Worm (Caenorhabditis elegans) whole organism, L4 larva: ENCODE data around the gene nfya-1.

Experiments used
- F26F4.8 ChIP-seq: fragments of 200-800 bp; sonication (Bioruptor generic); conservative IDR thresholded peaks from 2 replicates; pipeline ENCODE4 v1.3.6; 2022; ENCODE audit warnings: missing genetic modification characterization, missing compliant biosample characterization
- F49E8.2 ChIP-seq: sonication (generic microtip); optimal IDR thresholded peaks from 2 replicates; lab custom pipeline; 2016; ENCODE audit warnings: missing compliant biosample characterization, mild to moderate bottlenecking, missing genetic modification characterization, borderline replicate concordance
- T20F7.1 ChIP-seq: fragments of 200-800 bp; sonication (Bioruptor generic); optimal IDR thresholded peaks from 2 replicates; lab custom pipeline; 2018; ENCODE audit warnings: mild to moderate bottlenecking, missing genetic modification characterization, missing compliant biosample characterization
- T26A8.4 ChIP-seq: fragments of 200-800 bp; sonication (Bioruptor generic); IDR thresholded peaks from 2 replicates; pipeline ENCODE4 v1.3.6; 2022; ENCODE audit warnings: missing genetic modification characterization, missing compliant biosample characterization
- Y105C5A.15 ChIP-seq: fragments of 200-800 bp; sonication (Bioruptor generic); IDR thresholded peaks from 2 replicates; pipeline ENCODE4 v1.3.6; 2022; ENCODE audit warnings: missing genetic modification characterization, missing compliant biosample characterization
- Y5F2A.4 ChIP-seq: fragments of 200-800 bp; sonication (Bioruptor generic); optimal IDR thresholded peaks from 2 replicates; lab custom pipeline; 2018; ENCODE audit warnings: mild to moderate bottlenecking, missing genetic modification characterization, missing compliant biosample characterization
- ama-1 ChIP-seq: fragments of 150-350 bp; optimal IDR thresholded peaks from 2 replicates; lab custom pipeline; 2014; ENCODE audit warnings: inconsistent platforms, mixed read lengths
- arid-1 ChIP-seq: fragments of 200-800 bp; sonication (Bioruptor generic); conservative IDR thresholded peaks from 2 replicates; pipeline ENCODE4 v1.3.6; 2022; ENCODE audit warnings: missing genetic modification reagents, missing genetic modification characterization, missing compliant biosample characterization
- attf-4 ChIP-seq: sonication (generic microtip); optimal IDR thresholded peaks from 3 replicates; lab custom pipeline; 2017; ENCODE audit warnings: missing biosample characterization, missing genetic modification characterization
- ceh-20 ChIP-seq: fragments of 200-800 bp; sonication (Bioruptor generic); IDR thresholded peaks from 2 replicates; pipeline ENCODE4 v1.3.6; 2022; ENCODE audit warnings: missing genetic modification reagents, missing genetic modification characterization, missing compliant biosample characterization
- ceh-44 ChIP-seq: fragments of 200-800 bp; sonication (Bioruptor generic); IDR thresholded peaks from 2 replicates; pipeline ENCODE4 v1.3.6; 2022; ENCODE audit warnings: missing genetic modification reagents, missing genetic modification characterization, missing compliant biosample characterization
- ceh-62 ChIP-seq: sonication (generic microtip); optimal IDR thresholded peaks from 2 replicates; lab custom pipeline; 2017; ENCODE audit warnings: missing biosample characterization, missing genetic modification characterization
- ces-1 ChIP-seq: fragments of 150-350 bp; sonication (generic microtip); optimal IDR thresholded peaks from 4 replicates; lab custom pipeline; 2014; ENCODE audit warnings: missing biosample characterization, missing genetic modification reagents, missing genetic modification characterization
- daf-16 ChIP-seq, 3 experiments: sonication (generic microtip); optimal IDR thresholded peaks; 2 replicates each; lab custom pipeline; 2016 to 2017; ENCODE audit warnings: missing genetic modification characterization in 3 of 3, missing genetic modification reagents in 3 of 3, mild to moderate bottlenecking in 2 of 3, missing compliant biosample characterization in 2 of 3, missing biosample characterization in 1 of 3, moderate library complexity in 1 of 3
- daf-19 ChIP-seq: fragments of 200-800 bp; sonication (Bioruptor generic); conservative IDR thresholded peaks from 2 replicates; pipeline ENCODE4 v1.3.6; 2022; ENCODE audit warnings: missing genetic modification characterization, missing compliant biosample characterization
- dmd-6 ChIP-seq: fragments of 200-800 bp; sonication (Bioruptor generic); IDR thresholded peaks from 2 replicates; pipeline ENCODE4 v1.3.6; 2022; ENCODE audit warnings: missing genetic modification reagents, missing genetic modification characterization, missing compliant biosample characterization
- dmd-9 ChIP-seq: fragments of 200-800 bp; sonication (Bioruptor generic); IDR thresholded peaks from 2 replicates; pipeline ENCODE4 v1.3.6; 2022; ENCODE audit warnings: missing genetic modification reagents, missing genetic modification characterization, missing compliant biosample characterization
- dve-1 ChIP-seq: sonication (generic microtip); optimal IDR thresholded peaks from 2 replicates; lab custom pipeline; 2017; ENCODE audit warnings: antibody characterized with exemption, mild to moderate bottlenecking, missing genetic modification characterization, missing compliant biosample characterization; ENCODE audit not compliant: insufficient read depth
- egl-43 ChIP-seq: fragments of 200-800 bp; sonication (Bioruptor generic); IDR thresholded peaks from 2 replicates; pipeline ENCODE4 v1.3.6; 2022; ENCODE audit warnings: missing genetic modification reagents, missing genetic modification characterization, missing compliant biosample characterization
- hlh-11 ChIP-seq: fragments of 200-800 bp; sonication (Bioruptor generic); optimal IDR thresholded peaks from 2 replicates; lab custom pipeline; 2018; ENCODE audit warnings: mild to moderate bottlenecking, missing genetic modification characterization, missing compliant biosample characterization
- lin-39 ChIP-seq: fragments of 150-350 bp; optimal IDR thresholded peaks from 2 replicates; lab custom pipeline; 2014; ENCODE audit warnings: missing biosample characterization, missing genetic modification reagents, missing genetic modification characterization
- lsy-2 ChIP-seq, 2 experiments: fragments of 150-350 bp in 1 of 2; sonication (generic microtip) in 1 of 2; optimal IDR thresholded peaks; 2 replicates each; lab custom pipeline; 2014 to 2017; ENCODE audit warnings: missing biosample characterization in 2 of 2, missing genetic modification characterization in 2 of 2
- madf-9 ChIP-seq: fragments of 200-800 bp; sonication (Bioruptor generic); conservative IDR thresholded peaks from 2 replicates; pipeline ENCODE4 v1.3.6; 2022; ENCODE audit warnings: missing genetic modification reagents, missing genetic modification characterization, missing compliant biosample characterization
- mdl-1 ChIP-seq, 2 experiments: fragments of 150-350 bp in 1 of 2; sonication (generic microtip) in 1 of 2; optimal IDR thresholded peaks; 2 replicates each; lab custom pipeline; 2014 to 2017; ENCODE audit warnings: missing biosample characterization in 2 of 2, missing genetic modification characterization in 2 of 2
- mes-2 ChIP-seq: sonication (generic microtip); optimal IDR thresholded peaks from 2 replicates; lab custom pipeline; 2016; ENCODE audit warnings: missing genotype, mild to moderate bottlenecking, missing genetic modification characterization, missing compliant biosample characterization; ENCODE audit not compliant: poor library complexity, severe bottlenecking
- nhr-11 ChIP-seq: fragments of 150-350 bp; optimal IDR thresholded peaks from 2 replicates; lab custom pipeline; 2014; ENCODE audit warnings: missing biosample characterization, missing genetic modification characterization
- nhr-237 ChIP-seq: sonication (generic microtip); optimal IDR thresholded peaks from 2 replicates; lab custom pipeline; 2017; ENCODE audit warnings: missing biosample characterization, missing genetic modification characterization
- nhr-25 ChIP-seq: sonication (generic microtip); optimal IDR thresholded peaks from 2 replicates; lab custom pipeline; 2017; ENCODE audit warnings: missing genetic modification characterization, mild to moderate bottlenecking, missing compliant biosample characterization, antibody characterized with exemption, moderate library complexity, borderline replicate concordance; ENCODE audit not compliant: insufficient read depth
- nhr-41 ChIP-seq: fragments of 200-800 bp; sonication (Bioruptor generic); IDR thresholded peaks from 2 replicates; pipeline ENCODE4 v1.3.6; 2022; ENCODE audit warnings: missing genetic modification reagents, missing genetic modification characterization, missing compliant biosample characterization
- nhr-42 ChIP-seq: fragments of 200-800 bp; sonication (Bioruptor generic); IDR thresholded peaks from 2 replicates; pipeline ENCODE4 v1.3.6; 2022; ENCODE audit warnings: missing genetic modification characterization, missing compliant biosample characterization
- nhr-48 ChIP-seq: sonication (generic microtip); optimal IDR thresholded peaks from 2 replicates; lab custom pipeline; 2016; ENCODE audit warnings: mild to moderate bottlenecking, missing genetic modification characterization, missing compliant biosample characterization
- nhr-6 ChIP-seq: fragments of 150-350 bp; optimal IDR thresholded peaks from 2 replicates; lab custom pipeline; 2014; ENCODE audit warnings: missing biosample characterization, missing genetic modification characterization
- nhr-76 ChIP-seq: fragments of 150-350 bp; optimal IDR thresholded peaks from 2 replicates; lab custom pipeline; 2014; ENCODE audit warnings: missing biosample characterization, missing genetic modification characterization
- pha-4 ChIP-seq, 2 experiments: fragments of 150-350 bp in 1 of 2; fragments of 200-800 bp in 1 of 2; sonication (Bioruptor generic) in 1 of 2; IDR thresholded peaks in 1 of 2; optimal IDR thresholded peaks in 1 of 2; 2 replicates each; pipeline versions ENCODE4 v1.3.6 to Lab custom; 2014 to 2022; ENCODE audit warnings: missing genetic modification characterization in 2 of 2, missing genetic modification reagents in 2 of 2, missing biosample characterization in 1 of 2, missing compliant biosample characterization in 1 of 2
- php-3 ChIP-seq: fragments of 200-800 bp; sonication (Bioruptor generic); IDR thresholded peaks from 2 replicates; pipeline ENCODE4 v1.3.6; 2022; ENCODE audit warnings: missing genetic modification reagents, missing genetic modification characterization, missing compliant biosample characterization
- pqm-1 ChIP-seq: sonication (generic microtip); optimal IDR thresholded peaks from 2 replicates; lab custom pipeline; 2017; ENCODE audit warnings: missing biosample characterization, missing genetic modification characterization
- sdz-12 ChIP-seq: fragments of 200-800 bp; sonication (Bioruptor generic); optimal IDR thresholded peaks from 2 replicates; lab custom pipeline; 2018; ENCODE audit warnings: mild to moderate bottlenecking, missing genetic modification characterization, missing compliant biosample characterization
- set-16 ChIP-seq: fragments of 200-800 bp; sonication (Bioruptor generic); IDR thresholded peaks from 2 replicates; pipeline ENCODE4 v1.3.6; 2022; ENCODE audit warnings: missing genetic modification reagents, missing genetic modification characterization, missing compliant biosample characterization
- snpc-1.2 ChIP-seq: fragments of 200-800 bp; sonication (Bioruptor generic); IDR thresholded peaks from 2 replicates; pipeline ENCODE4 v1.3.6; 2022; ENCODE audit warnings: missing genetic modification reagents, missing genetic modification characterization, missing compliant biosample characterization
- unc-39 ChIP-seq: sonication (generic microtip); optimal IDR thresholded peaks from 2 replicates; lab custom pipeline; 2017; ENCODE audit warnings: missing biosample characterization, missing genetic modification characterization
- vab-7 ChIP-seq: fragments of 200-800 bp; sonication (Bioruptor generic); IDR thresholded peaks from 2 replicates; pipeline ENCODE4 v1.3.6; 2022; ENCODE audit warnings: missing genetic modification reagents, missing genetic modification characterization, missing compliant biosample characterization
- zfp-2 ChIP-seq: sonication (generic microtip); optimal IDR thresholded peaks from 2 replicates; lab custom pipeline; 2016; ENCODE audit warnings: mild to moderate bottlenecking, missing genetic modification characterization, missing compliant biosample characterization
- zip-2 ChIP-seq: fragments of 150-350 bp; optimal IDR thresholded peaks from 2 replicates; lab custom pipeline; 2014; ENCODE audit warnings: missing biosample characterization, missing genetic modification characterization
- ztf-7 ChIP-seq: fragments of 150-350 bp; optimal IDR thresholded peaks from 2 replicates; lab custom pipeline; 2014; ENCODE audit warnings: missing biosample characterization, missing genetic modification characterization

nfya-1 gene

ce11 chrX:11931559-11931958 is 15.1 kb downstream of the nfya-1 start, which contains the start of gene dot-1.4:
TSS of gene dot-1.4 (minus strand) at chrX:11931659.
- no peak for TF ChIP-seq zfp-2

- TF ChIP-seq dmd-9 (GFP tag; lab: Robert Waterston, UW) (no peak), php-3 (GFP tag; lab: Robert Waterston, UW) (no peak), daf-19 (GFP tag; lab: Robert Waterston, UW) (no peak), lsy-2 (tag; optimal IDR thresholded peaks at IDR 0.05; lab: Kevin White, UChicago) (no peak), zip-2 (tag; lab: Kevin White, UChicago) (no peak), hlh-11 (tag; lab: Kevin White, UChicago) (no peak), ceh-20 (GFP tag; lab: Robert Waterston, UW) (no peak), egl-43 (GFP tag; lab: Robert Waterston, UW) (no peak), pha-4 (GFP tag; IDR thresholded peaks at IDR 0.05; lab: Robert Waterston, UW) (no peak), pha-4 (tag; optimal IDR thresholded peaks at IDR 0.05; lab: Kevin White, UChicago) (no peak), T26A8.4 (GFP tag; lab: Robert Waterston, UW) (no peak), vab-7 (GFP tag; lab: Robert Waterston, UW) (no peak), nhr-41 (GFP tag; lab: Robert Waterston, UW) (no peak), zfp-2 (no peak)
Measured at ce11 chrX:11927585-11927984, 19.1 kb downstream of the nfya-1 start, which contains the start of gene F55G7.4. TSS of gene F55G7.4 (plus strand) at chrX:11927885.

- no peak for TF ChIP-seq ces-1 (GFP tag; lab: Kevin White, UChicago)
- TF ChIP-seq nhr-48 (tag; lab: Kevin White, UChicago), result peak; percentile 8
- TF ChIP-seq pqm-1, result peak; percentile 29
- no peak for TF ChIP-seq Y5F2A.4 (GFP tag; lab: Kevin White, UChicago)
- peak; percentile 59 for TF ChIP-seq dmd-6
- TF ChIP-seq dve-1 (tag; lab: Kevin White, UChicago), result peak; percentile 51
- no peak for TF ChIP-seq lin-39 (tag; lab: Kevin White, UChicago)
- TF ChIP-seq daf-16 (GFP tag; optimal IDR thresholded peaks at IDR 0.05; lab: Kevin White, UChicago), result no peak
- peak; percentile 75 for TF ChIP-seq daf-16 (tag; optimal IDR thresholded peaks at IDR 0.05; lab: Kevin White, UChicago)
- peak; percentile 58 for TF ChIP-seq hlh-11 (tag; lab: Kevin White, UChicago)
- TF ChIP-seq, all 104 proteins: peak for 6
Measured at ce11 chrX:11925243-11925642, 21.4 kb downstream of the nfya-1 start.

ce11 chrX:11924158-11924557 is 22.5 kb downstream of the nfya-1 start, which contains the start of gene F55G7.1:
TSS of gene F55G7.1 (plus strand) at chrX:11924433.
- TF ChIP-seq F49E8.2 (tag; lab: Kevin White, UChicago) (no peak), ceh-44 (peak; percentile 20; the same call in 1 of the 2 replicates), zip-2 (tag; lab: Kevin White, UChicago) (peak; percentile 50), ztf-7 (tag; lab: Kevin White, UChicago) (peak; percentile 71), sdz-12 (GFP tag; lab: Kevin White, UChicago) (no peak), mes-2 (tag; lab: Kevin White, UChicago) (peak; percentile 85), set-16 (GFP tag; lab: Robert Waterston, UW) (no peak), dmd-6 (peak; percentile 41), ama-1 (lab: Kevin White, UChicago) (no peak), F26F4.8 (GFP tag; lab: Robert Waterston, UW) (no peak), nhr-11 (tag; lab: Kevin White, UChicago) (no peak), nhr-41 (GFP tag; lab: Robert Waterston, UW) (no peak), lsy-2 (tag; optimal IDR thresholded peaks at IDR 0.05; lab: Kevin White, UChicago) (peak in 1 of 2 experiments; percentile 14), nhr-76 (tag; lab: Kevin White, UChicago) (no peak), T20F7.1 (GFP tag; lab: Kevin White, UChicago) (peak; percentile 68), nhr-42 (GFP tag; lab: Robert Waterston, UW) (peak; percentile 60; the same call in 1 of the 2 replicates), arid-1 (GFP tag; lab: Robert Waterston, UW) (no peak), nhr-237 (tag; lab: Kevin White, UChicago) (no peak), unc-39 (tag; lab: Kevin White, UChicago) (no peak), Y105C5A.15 (GFP tag; lab: Robert Waterston, UW) (no peak), madf-9 (0 out of 2 replicates have a peak, but pooled peaks have one; percentile 27), attf-4 (no peak), nhr-25 (no peak), ceh-62 (tag; lab: Kevin White, UChicago) (no peak), nhr-6 (tag; lab: Kevin White, UChicago) (no peak), dmd-9 (GFP tag; lab: Robert Waterston, UW) (no peak), mdl-1 (tag; optimal IDR thresholded peaks at IDR 0.05; lab: Kevin White, UChicago) (no peak), snpc-1.2 (GFP tag; lab: Robert Waterston, UW) (no peak)
